Worm (Caenorhabditis elegans) whole organism, L4 larva: Measurements from ENCODE around the gene hex-2.

Source experiments
- F37D6.2 ChIP-seq: sonication (generic microtip); optimal IDR thresholded peaks from 2 replicates; lab custom pipeline; 2016; ENCODE audit warnings: mild to moderate bottlenecking, missing genetic modification characterization, missing compliant biosample characterization
- F44E2.7 ChIP-seq: fragments of 200-800 bp; sonication (Bioruptor generic); IDR thresholded peaks from 2 replicates; pipeline ENCODE4 v2.1.2; 2022; ENCODE audit warnings: missing genetic modification characterization, missing compliant biosample characterization
- F49E8.2 ChIP-seq: sonication (generic microtip); optimal IDR thresholded peaks from 2 replicates; lab custom pipeline; 2016; ENCODE audit warnings: missing compliant biosample characterization, mild to moderate bottlenecking, missing genetic modification characterization, borderline replicate concordance
- T20F7.1 ChIP-seq: fragments of 200-800 bp; sonication (Bioruptor generic); optimal IDR thresholded peaks from 2 replicates; lab custom pipeline; 2018; ENCODE audit warnings: mild to moderate bottlenecking, missing genetic modification characterization, missing compliant biosample characterization
- ZK337.2 ChIP-seq: fragments of 200-800 bp; sonication (Bioruptor generic); IDR thresholded peaks from 2 replicates; pipeline ENCODE4 v1.3.6; 2022; ENCODE audit warnings: missing genetic modification reagents, missing genetic modification characterization, missing compliant biosample characterization
- ZK546.5 ChIP-seq, 2 experiments: sonication (generic microtip); optimal IDR thresholded peaks; 2 replicates each; lab custom pipeline; 2017; ENCODE audit warnings: missing biosample characterization in 2 of 2, missing genetic modification characterization in 2 of 2
- aha-1 ChIP-seq: fragments of 150-350 bp; peaks from one replicate; lab custom pipeline; 2014; ENCODE audit warnings: missing biosample characterization, missing genetic modification characterization
- ama-1 ChIP-seq: fragments of 150-350 bp; optimal IDR thresholded peaks from 2 replicates; lab custom pipeline; 2014; ENCODE audit warnings: inconsistent platforms, mixed read lengths
- ceh-20 ChIP-seq: fragments of 200-800 bp; sonication (Bioruptor generic); IDR thresholded peaks from 2 replicates; pipeline ENCODE4 v1.3.6; 2022; ENCODE audit warnings: missing genetic modification reagents, missing genetic modification characterization, missing compliant biosample characterization
- ceh-44 ChIP-seq: fragments of 200-800 bp; sonication (Bioruptor generic); IDR thresholded peaks from 2 replicates; pipeline ENCODE4 v1.3.6; 2022; ENCODE audit warnings: missing genetic modification reagents, missing genetic modification characterization, missing compliant biosample characterization
- ceh-62 ChIP-seq: sonication (generic microtip); optimal IDR thresholded peaks from 2 replicates; lab custom pipeline; 2017; ENCODE audit warnings: missing biosample characterization, missing genetic modification characterization
- ceh-82 ChIP-seq: sonication (generic microtip); optimal IDR thresholded peaks from 2 replicates; lab custom pipeline; 2017; ENCODE audit warnings: missing biosample characterization, missing genetic modification characterization
- daf-16 ChIP-seq, 3 experiments: sonication (generic microtip); optimal IDR thresholded peaks; 2 replicates each; lab custom pipeline; 2016 to 2017; ENCODE audit warnings: missing genetic modification characterization in 3 of 3, missing genetic modification reagents in 3 of 3, mild to moderate bottlenecking in 2 of 3, missing compliant biosample characterization in 2 of 3, missing biosample characterization in 1 of 3, moderate library complexity in 1 of 3
- dpl-1 ChIP-seq: fragments of 150-350 bp; optimal IDR thresholded peaks from 2 replicates; lab custom pipeline; 2014; ENCODE audit warnings: missing biosample characterization, missing genetic modification reagents, missing genetic modification characterization
- dve-1 ChIP-seq: sonication (generic microtip); optimal IDR thresholded peaks from 2 replicates; lab custom pipeline; 2017; ENCODE audit warnings: antibody characterized with exemption, mild to moderate bottlenecking, missing genetic modification characterization, missing compliant biosample characterization; ENCODE audit not compliant: insufficient read depth
- egl-27 ChIP-seq: sonication (generic microtip); optimal IDR thresholded peaks from 3 replicates; lab custom pipeline; 2017; ENCODE audit warnings: missing biosample characterization, missing genetic modification reagents, missing genetic modification characterization
- egl-43 ChIP-seq: fragments of 200-800 bp; sonication (Bioruptor generic); IDR thresholded peaks from 2 replicates; pipeline ENCODE4 v1.3.6; 2022; ENCODE audit warnings: missing genetic modification reagents, missing genetic modification characterization, missing compliant biosample characterization
- fos-1 ChIP-seq: fragments of 150-350 bp; optimal IDR thresholded peaks from 2 replicates; lab custom pipeline; 2014; ENCODE audit warnings: missing biosample characterization, missing genetic modification characterization
- gei-8 ChIP-seq: fragments of 200-800 bp; sonication (Bioruptor generic); optimal IDR thresholded peaks from 2 replicates; lab custom pipeline; 2018; ENCODE audit warnings: mild to moderate bottlenecking, missing genetic modification characterization, missing compliant biosample characterization
- hlh-30 ChIP-seq: sonication (generic microtip); optimal IDR thresholded peaks from 2 replicates; lab custom pipeline; 2017; ENCODE audit warnings: antibody characterized with exemption, mild to moderate bottlenecking, missing genetic modification characterization, missing compliant biosample characterization; ENCODE audit not compliant: insufficient read depth
- hmg-1.1 ChIP-seq: fragments of 200-800 bp; sonication (Bioruptor generic); IDR thresholded peaks from 2 replicates; pipeline ENCODE4 v1.3.6; 2022; ENCODE audit warnings: missing genetic modification reagents, missing genetic modification characterization, missing compliant biosample characterization
- jun-1 ChIP-seq: fragments of 150-350 bp; optimal IDR thresholded peaks from 2 replicates; lab custom pipeline; 2014; ENCODE audit warnings: missing biosample characterization, missing genetic modification reagents, missing genetic modification characterization
- lim-7 ChIP-seq: fragments of 200-800 bp; sonication (Bioruptor generic); IDR thresholded peaks from 2 replicates; pipeline ENCODE4 v1.3.6; 2022; ENCODE audit warnings: missing genetic modification characterization, missing compliant biosample characterization
- lin-13 ChIP-seq: fragments of 150-350 bp; optimal IDR thresholded peaks from 2 replicates; lab custom pipeline; 2014; ENCODE audit warnings: missing biosample characterization, missing genetic modification reagents, missing genetic modification characterization
- lin-15B ChIP-seq: fragments of 150-350 bp; sonication (generic microtip); optimal IDR thresholded peaks from 3 replicates; lab custom pipeline; 2014; ENCODE audit warnings: missing biosample characterization, missing genetic modification characterization
- mxl-2 ChIP-seq: fragments of 200-800 bp; sonication (Bioruptor generic); conservative IDR thresholded peaks from 2 replicates; pipeline ENCODE4 v1.3.6; 2022; ENCODE audit warnings: missing genetic modification reagents, missing genetic modification characterization, missing compliant biosample characterization
- mxl-3 ChIP-seq: fragments of 200-800 bp; sonication (Bioruptor generic); optimal IDR thresholded peaks from 2 replicates; lab custom pipeline; 2018; ENCODE audit warnings: mild to moderate bottlenecking, missing genetic modification characterization, missing compliant biosample characterization
- nhr-11 ChIP-seq: fragments of 150-350 bp; optimal IDR thresholded peaks from 2 replicates; lab custom pipeline; 2014; ENCODE audit warnings: missing biosample characterization, missing genetic modification characterization
- nhr-25 ChIP-seq: sonication (generic microtip); optimal IDR thresholded peaks from 2 replicates; lab custom pipeline; 2017; ENCODE audit warnings: missing genetic modification characterization, mild to moderate bottlenecking, missing compliant biosample characterization, antibody characterized with exemption, moderate library complexity, borderline replicate concordance; ENCODE audit not compliant: insufficient read depth
- nhr-28 ChIP-seq: fragments of 150-350 bp; optimal IDR thresholded peaks from 2 replicates; lab custom pipeline; 2014; ENCODE audit warnings: missing biosample characterization, missing genetic modification characterization
- nhr-48 ChIP-seq: sonication (generic microtip); optimal IDR thresholded peaks from 2 replicates; lab custom pipeline; 2016; ENCODE audit warnings: mild to moderate bottlenecking, missing genetic modification characterization, missing compliant biosample characterization
- nhr-6 ChIP-seq: fragments of 150-350 bp; optimal IDR thresholded peaks from 2 replicates; lab custom pipeline; 2014; ENCODE audit warnings: missing biosample characterization, missing genetic modification characterization
- nhr-77 ChIP-seq: fragments of 150-350 bp; optimal IDR thresholded peaks from 2 replicates; lab custom pipeline; 2014; ENCODE audit warnings: missing biosample characterization, missing genetic modification characterization
- pha-4 ChIP-seq, 2 experiments: fragments of 150-350 bp in 1 of 2; fragments of 200-800 bp in 1 of 2; sonication (Bioruptor generic) in 1 of 2; IDR thresholded peaks in 1 of 2; optimal IDR thresholded peaks in 1 of 2; 2 replicates each; pipeline versions ENCODE4 v1.3.6 to Lab custom; 2014 to 2022; ENCODE audit warnings: missing genetic modification characterization in 2 of 2, missing genetic modification reagents in 2 of 2, missing biosample characterization in 1 of 2, missing compliant biosample characterization in 1 of 2
- pqm-1 ChIP-seq: sonication (generic microtip); optimal IDR thresholded peaks from 2 replicates; lab custom pipeline; 2017; ENCODE audit warnings: missing biosample characterization, missing genetic modification characterization
- saeg-2 ChIP-seq: fragments of 200-800 bp; sonication (Bioruptor generic); IDR thresholded peaks from 2 replicates; pipeline ENCODE4 v1.3.6; 2022; ENCODE audit warnings: missing genetic modification reagents, missing genetic modification characterization, missing compliant biosample characterization
- sdz-12 ChIP-seq: fragments of 200-800 bp; sonication (Bioruptor generic); optimal IDR thresholded peaks from 2 replicates; lab custom pipeline; 2018; ENCODE audit warnings: mild to moderate bottlenecking, missing genetic modification characterization, missing compliant biosample characterization
- skn-1 ChIP-seq: fragments of 150-350 bp; optimal IDR thresholded peaks from 2 replicates; lab custom pipeline; 2014; ENCODE audit warnings: missing biosample characterization, missing genetic modification characterization
- snpc-1.2 ChIP-seq: fragments of 200-800 bp; sonication (Bioruptor generic); IDR thresholded peaks from 2 replicates; pipeline ENCODE4 v1.3.6; 2022; ENCODE audit warnings: missing genetic modification reagents, missing genetic modification characterization, missing compliant biosample characterization
- tag-97 ChIP-seq: fragments of 200-800 bp; sonication (Bioruptor generic); IDR thresholded peaks from 2 replicates; pipeline ENCODE4 v1.3.6; 2022; ENCODE audit warnings: missing genetic modification characterization, missing compliant biosample characterization
- tra-1 ChIP-seq: fragments of 200-800 bp; sonication (Bioruptor generic); IDR thresholded peaks from 2 replicates; pipeline ENCODE4 v1.3.6; 2022; ENCODE audit warnings: missing genetic modification reagents, missing genetic modification characterization, missing compliant biosample characterization
- unc-39 ChIP-seq: sonication (generic microtip); optimal IDR thresholded peaks from 2 replicates; lab custom pipeline; 2017; ENCODE audit warnings: missing biosample characterization, missing genetic modification characterization
- unc-62 ChIP-seq, 3 experiments: fragments of 150-350 bp in 1 of 3; sonication (generic microtip); optimal IDR thresholded peaks in 2 of 3; peaks in 1 of 3; 1 replicate in 1 of 3; 2 replicates in 2 of 3; lab custom pipeline; 2014 to 2017; ENCODE audit warnings: missing biosample characterization in 3 of 3, missing genetic modification characterization in 3 of 3, missing genetic modification reagents in 3 of 3, missing genotype in 1 of 3
- zfp-2 ChIP-seq: sonication (generic microtip); optimal IDR thresholded peaks from 2 replicates; lab custom pipeline; 2016; ENCODE audit warnings: mild to moderate bottlenecking, missing genetic modification characterization, missing compliant biosample characterization
- zip-11 ChIP-seq: fragments of 200-800 bp; sonication (Bioruptor generic); IDR thresholded peaks from 2 replicates; pipeline ENCODE4 v1.3.6; 2022; ENCODE audit warnings: missing genetic modification characterization, missing compliant biosample characterization
- zip-2 ChIP-seq: fragments of 150-350 bp; optimal IDR thresholded peaks from 2 replicates; lab custom pipeline; 2014; ENCODE audit warnings: missing biosample characterization, missing genetic modification characterization
- ztf-7 ChIP-seq: fragments of 150-350 bp; optimal IDR thresholded peaks from 2 replicates; lab custom pipeline; 2014; ENCODE audit warnings: missing biosample characterization, missing genetic modification characterization

Gene hex-2

DNA sequence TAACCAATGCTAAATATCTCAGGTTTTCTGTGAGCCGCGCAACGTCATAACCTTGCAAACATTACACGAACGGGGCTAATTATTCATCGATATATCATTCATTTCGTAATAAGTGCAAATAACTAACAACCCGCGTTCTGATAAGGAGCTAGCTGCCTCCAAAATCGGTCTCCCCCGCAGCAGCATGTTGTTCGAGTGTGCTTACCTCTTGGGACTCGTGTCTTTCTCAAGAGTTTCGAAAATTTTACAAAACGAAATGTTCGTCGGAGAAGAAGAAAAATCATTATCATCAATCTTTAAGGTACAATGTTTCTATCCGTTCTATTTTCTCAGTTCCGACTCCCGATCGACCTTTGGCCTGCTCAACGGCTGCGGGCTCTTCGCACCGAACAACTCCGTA is 23.7 kb downstream of the hex-2 start:
- no peak for TF ChIP-seq ZK546.5 (tag; optimal IDR thresholded peaks at IDR 0.05; lab: Kevin White, UChicago)
- peak; percentile 93 for TF ChIP-seq aha-1 (tag; lab: Kevin White, UChicago)

DNA sequence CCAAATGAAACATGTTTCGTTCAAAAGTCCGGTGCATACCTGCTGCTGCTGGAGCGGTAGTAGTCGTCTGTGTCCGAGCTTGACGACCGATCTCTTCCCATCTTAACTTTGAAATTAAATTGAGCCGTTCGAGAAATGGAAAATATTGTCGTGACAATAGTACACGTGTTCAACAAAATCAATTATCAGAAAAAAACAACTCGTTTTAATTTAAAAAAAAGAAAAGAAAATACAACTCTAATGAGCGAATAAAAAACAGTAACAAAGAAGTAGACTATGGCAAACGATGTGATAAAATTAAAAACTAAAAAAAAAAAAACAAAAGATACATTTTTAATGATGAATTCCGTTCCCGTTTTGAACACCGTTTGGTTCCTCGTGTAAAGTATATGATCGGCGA is 28.3 kb downstream of the hex-2 start, which contains the start of gene prp-39:
prp-39 (minus strand) TSS at position 101 of the 400 bp plus-strand sequence.
- TF ChIP-seq daf-16 (GFP tag; optimal IDR thresholded peaks at IDR 0.05; lab: Kevin White, UChicago) (no peak), daf-16 (tag; optimal IDR thresholded peaks at IDR 0.05; lab: Kevin White, UChicago) (peak; percentile 1), lin-15B (no peak), ama-1 (lab: Kevin White, UChicago) (peak; percentile 45)
- TF ChIP-seq, all 104 proteins: peak for 2

DNA sequence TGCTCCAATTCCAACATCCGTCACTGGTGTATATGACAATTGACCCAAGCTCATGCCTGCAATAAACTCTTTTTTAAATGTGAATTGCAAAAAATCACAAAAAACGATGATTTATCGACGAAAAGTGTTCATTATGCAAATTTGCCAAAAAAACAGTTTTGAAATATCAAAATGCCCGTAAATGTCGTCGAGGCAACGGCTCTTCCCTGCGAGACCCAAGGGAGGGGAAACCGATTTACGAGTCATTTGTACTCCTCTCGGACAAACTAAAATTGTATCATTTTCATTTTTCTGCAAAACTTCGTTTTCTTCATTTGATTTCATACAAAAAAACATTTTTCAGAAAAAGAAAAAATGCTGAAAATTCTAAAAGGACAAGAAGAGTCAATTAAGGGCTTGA is 30.3 kb downstream of the hex-2 start, which contains the start of the genes hmgs-1 and F25B4.4:
hmgs-1 (minus strand) TSS at position 56 of the 400 bp plus-strand sequence.
F25B4.4 (plus strand) TSS at position 340 of the 400 bp plus-strand sequence.
- TF ChIP-seq T20F7.1 (GFP tag; lab: Kevin White, UChicago) = peak; percentile 85
- TF ChIP-seq pha-4 (GFP tag; IDR thresholded peaks at IDR 0.05; lab: Robert Waterston, UW) = peak; percentile 76; the same call in 1 of the 2 replicates
- peak; percentile 77 for TF ChIP-seq pha-4 (tag; optimal IDR thresholded peaks at IDR 0.05; lab: Kevin White, UChicago)
- TF ChIP-seq unc-39 (tag; lab: Kevin White, UChicago) = no peak
- TF ChIP-seq unc-62 (GFP tag; optimal IDR thresholded peaks at IDR 0.05 in 1 of 2; lab: Kevin White, UChicago) = peak in 1 of 2 experiments; percentile 83
- TF ChIP-seq unc-62 (tag; optimal IDR thresholded peaks at IDR 0.05; lab: Kevin White, UChicago) = no peak
- peak; percentile 85 for TF ChIP-seq dpl-1
- TF ChIP-seq tra-1 = peak; percentile 79
- TF ChIP-seq hlh-30 = peak; percentile 85
- TF ChIP-seq zip-2 (tag; lab: Kevin White, UChicago) = peak; percentile 31
- TF ChIP-seq zfp-2 = peak; percentile 67
- 0 out of 2 replicates have a peak, but pooled peaks have one; percentile 27 for TF ChIP-seq ceh-44
- no peak for TF ChIP-seq sdz-12 (GFP tag; lab: Kevin White, UChicago)
- TF ChIP-seq tag-97 (GFP tag; lab: Robert Waterston, UW) = no peak
- peak; percentile 64 for TF ChIP-seq jun-1 (tag; lab: Kevin White, UChicago)
- peak; percentile 76 for TF ChIP-seq hmg-1.1
- no peak for TF ChIP-seq skn-1
- TF ChIP-seq egl-43 (GFP tag; lab: Robert Waterston, UW) = no peak
- TF ChIP-seq nhr-48 (tag; lab: Kevin White, UChicago) = peak; percentile 49
- TF ChIP-seq mxl-3 (GFP tag; lab: Kevin White, UChicago) = peak; percentile 10
- TF ChIP-seq mxl-2 (GFP tag; lab: Robert Waterston, UW) = no peak
- no peak for TF ChIP-seq gei-8 (GFP tag; lab: Kevin White, UChicago)
- TF ChIP-seq ZK337.2 = no peak
- no peak for TF ChIP-seq zip-11 (GFP tag; lab: Robert Waterston, UW)
- TF ChIP-seq ceh-62 = no peak
- no peak for TF ChIP-seq ceh-82 (tag; lab: Kevin White, UChicago)
- no peak for TF ChIP-seq ztf-7 (tag; lab: Kevin White, UChicago)
- TF ChIP-seq dve-1 = peak; percentile 94
- TF ChIP-seq snpc-1.2 = no peak
- peak; percentile 91 for TF ChIP-seq lin-13 (GFP tag; lab: Kevin White, UChicago)
- peak; percentile 12 for TF ChIP-seq F49E8.2 (tag; lab: Kevin White, UChicago)
- TF ChIP-seq ceh-20 (GFP tag; lab: Robert Waterston, UW) = peak; percentile 50
- no peak for TF ChIP-seq F44E2.7
- no peak for TF ChIP-seq fos-1 (tag; lab: Kevin White, UChicago)
- TF ChIP-seq nhr-25 (tag; lab: Kevin White, UChicago) = peak; percentile 50
- TF ChIP-seq nhr-28 (tag; lab: Kevin White, UChicago) = peak; percentile 73
- peak; percentile 95 for TF ChIP-seq nhr-11 (tag; lab: Kevin White, UChicago)
- peak; percentile 65 for TF ChIP-seq F37D6.2 (tag; lab: Kevin White, UChicago)
- TF ChIP-seq lim-7 (GFP tag; lab: Robert Waterston, UW) = no peak
- no peak for TF ChIP-seq saeg-2 (GFP tag; lab: Robert Waterston, UW)
- TF ChIP-seq nhr-77 (tag; lab: Kevin White, UChicago) = peak; percentile 93
- no peak for TF ChIP-seq pqm-1 (tag; lab: Kevin White, UChicago)
- TF ChIP-seq egl-27 (tag; lab: Kevin White, UChicago) = no peak
- TF ChIP-seq nhr-6 (tag; lab: Kevin White, UChicago) = peak; percentile 91
